Fruit fly (Drosophila melanogaster) whole organism, embryonic: ENCODE measurements around the gene CG10254.

Experiments used
- ATbp ChIP-seq: fragments of 200-800 bp; sonication (Bioruptor generic); optimal IDR thresholded peaks from 2 replicates; lab custom pipeline; 2017; ENCODE audit warnings: missing biosample characterization, mild to moderate bottlenecking, missing genetic modification characterization, missing genetic modification reagents
- Asciz ChIP-seq: fragments of 200-800 bp; sonication (Bioruptor generic); optimal IDR thresholded peaks from 2 replicates; lab custom pipeline; 2017; ENCODE audit warnings: missing biosample characterization, mild to moderate bottlenecking, missing genetic modification characterization, missing genetic modification reagents
- CG10267 ChIP-seq: fragments of 200-800 bp; sonication (Bioruptor generic); optimal IDR thresholded peaks from 2 replicates; lab custom pipeline; 2018; ENCODE audit warnings: missing biosample characterization, mild to moderate bottlenecking, missing genetic modification characterization, moderate library complexity
- CG10462 ChIP-seq: fragments of 200-800 bp; sonication (Bioruptor generic); optimal IDR thresholded peaks from 2 replicates; lab custom pipeline; 2016; ENCODE audit warnings: missing biosample characterization, missing genetic modification characterization
- CG11504 ChIP-seq: fragments of 200-800 bp; sonication (Bioruptor generic); optimal IDR thresholded peaks from 3 replicates; lab custom pipeline; 2019; ENCODE audit warnings: missing biosample characterization, mild to moderate bottlenecking, missing genetic modification characterization, moderate library complexity
- CG11695 ChIP-seq: fragments of 200-800 bp; sonication (Bioruptor generic); IDR thresholded peaks from 3 replicates; pipeline ENCODE4 v1.3.6; 2022; ENCODE audit warnings: missing biosample characterization, missing genetic modification characterization
- CG12219 ChIP-seq: fragments of 200-800 bp; sonication (Bioruptor generic); optimal IDR thresholded peaks from 3 replicates; lab custom pipeline; 2018; ENCODE audit warnings: missing biosample characterization, mild to moderate bottlenecking, missing genetic modification characterization
- CG1233 ChIP-seq: fragments of 200-800 bp; sonication (Bioruptor generic); optimal IDR thresholded peaks from 4 replicates; lab custom pipeline; 2018; ENCODE audit warnings: missing biosample characterization, mild to moderate bottlenecking, missing genetic modification characterization
- CG14014 ChIP-seq: fragments of 200-800 bp; sonication (Bioruptor generic); IDR thresholded peaks from 2 replicates; pipeline ENCODE4 v1.3.6; 2022; ENCODE audit warnings: missing biosample characterization, missing genetic modification characterization
- CG14441 ChIP-seq: fragments of 200-800 bp; sonication (Bioruptor generic); IDR thresholded peaks from 2 replicates; pipeline ENCODE4 v1.3.6; 2022; ENCODE audit warnings: missing biosample characterization, missing genetic modification characterization
- CG14965 ChIP-seq: fragments of 200-800 bp; sonication (Bioruptor generic); optimal IDR thresholded peaks from 2 replicates; lab custom pipeline; 2016; ENCODE audit warnings: missing biosample characterization, missing genetic modification characterization, borderline replicate concordance
- CG32772 ChIP-seq: fragments of 200-800 bp; sonication (Bioruptor generic); IDR thresholded peaks from 2 replicates; pipeline ENCODE4 v1.3.6; 2022; ENCODE audit warnings: missing biosample characterization, missing genetic modification characterization
- CG3838 ChIP-seq: fragments of 200-800 bp; sonication (Bioruptor generic); optimal IDR thresholded peaks from 3 replicates; lab custom pipeline; 2016; ENCODE audit warnings: missing biosample characterization, missing genetic modification characterization
- CG4360 ChIP-seq: fragments of 200-800 bp; sonication (Bioruptor generic); IDR thresholded peaks from 2 replicates; pipeline ENCODE4 v1.3.6; 2022; ENCODE audit warnings: missing biosample characterization, missing genetic modification characterization
- CG4854 ChIP-seq: fragments of 200-800 bp; sonication (Bioruptor generic); optimal IDR thresholded peaks from 2 replicates; lab custom pipeline; 2016; ENCODE audit warnings: missing biosample characterization, missing genetic modification characterization, inconsistent platforms
- CG5953 ChIP-seq: fragments of 200-800 bp; sonication (Bioruptor generic); IDR thresholded peaks from 2 replicates; pipeline ENCODE4 v1.3.6; 2022; ENCODE audit warnings: missing biosample characterization, missing genetic modification characterization
- CG6254 ChIP-seq: fragments of 200-800 bp; sonication (Bioruptor generic); optimal IDR thresholded peaks from 3 replicates; lab custom pipeline; 2017; ENCODE audit warnings: mild to moderate bottlenecking, missing biosample characterization, missing genetic modification reagents, missing genetic modification characterization
- CG6765 ChIP-seq: fragments of 200-800 bp; sonication (Bioruptor generic); optimal IDR thresholded peaks from 3 replicates; lab custom pipeline; 2017; ENCODE audit warnings: missing biosample characterization, mild to moderate bottlenecking, missing genetic modification characterization
- CG6813 ChIP-seq: fragments of 200-800 bp; sonication (Bioruptor generic); optimal IDR thresholded peaks from 2 replicates; lab custom pipeline; 2017; ENCODE audit warnings: missing biosample characterization, missing genetic modification characterization, mild to moderate bottlenecking, moderate library complexity, missing genetic modification reagents
- CG8281 ChIP-seq: fragments of 200-800 bp; sonication (Bioruptor generic); optimal IDR thresholded peaks from 2 replicates; lab custom pipeline; 2018; ENCODE audit warnings: missing biosample characterization, mild to moderate bottlenecking, missing genetic modification characterization, moderate library complexity
- CHES-1-like ChIP-seq: fragments of 200-800 bp; sonication (Bioruptor generic); optimal IDR thresholded peaks from 2 replicates; lab custom pipeline; 2016; ENCODE audit warnings: missing biosample characterization, missing genetic modification characterization
- Camta ChIP-seq: fragments of 200-800 bp; sonication (Bioruptor generic); optimal IDR thresholded peaks from 2 replicates; lab custom pipeline; 2016; ENCODE audit warnings: missing biosample characterization, missing genetic modification characterization
- E2f1 ChIP-seq: fragments of 200-800 bp; sonication (Bioruptor generic); IDR thresholded peaks from 2 replicates; pipeline ENCODE4 v1.3.6; 2022; ENCODE audit warnings: missing biosample characterization, missing genetic modification characterization
- ERR ChIP-seq: fragments of 200-800 bp; sonication (Bioruptor generic); optimal IDR thresholded peaks from 2 replicates; lab custom pipeline; 2016; ENCODE audit warnings: missing biosample characterization, missing genetic modification characterization
- HLH3B ChIP-seq: fragments of 200-800 bp; sonication (Bioruptor generic); IDR thresholded peaks from 2 replicates; pipeline ENCODE4 v1.3.6; 2022; ENCODE audit warnings: missing biosample characterization, missing genetic modification characterization
- HLH54F ChIP-seq: fragments of 200-800 bp; sonication (Bioruptor generic); optimal IDR thresholded peaks from 3 replicates; lab custom pipeline; 2016; ENCODE audit warnings: missing biosample characterization, missing genetic modification characterization
- HLHmδ ChIP-seq: fragments of 200-800 bp; sonication (Bioruptor generic); optimal IDR thresholded peaks from 2 replicates; lab custom pipeline; 2018; ENCODE audit warnings: missing biosample characterization, mild to moderate bottlenecking, missing genetic modification characterization, moderate library complexity
- Jarid2 ChIP-seq: fragments of 200-800 bp; sonication (Bioruptor generic); optimal IDR thresholded peaks from 3 replicates; lab custom pipeline; 2017; ENCODE audit warnings: mild to moderate bottlenecking, missing biosample characterization, missing genetic modification reagents, missing genetic modification characterization
- Lhr ChIP-seq: fragments of 200-800 bp; sonication (Bioruptor generic); optimal IDR thresholded peaks from 3 replicates; lab custom pipeline; 2017; ENCODE audit warnings: mild to moderate bottlenecking, missing biosample characterization, missing genetic modification reagents, missing genetic modification characterization
- MESR4 ChIP-seq: fragments of 200-800 bp; sonication (Bioruptor generic); optimal IDR thresholded peaks from 2 replicates; lab custom pipeline; 2018; ENCODE audit warnings: missing biosample characterization, mild to moderate bottlenecking, missing genetic modification characterization, moderate library complexity
- Med ChIP-seq: fragments of 200-800 bp; sonication (Bioruptor generic); peaks from one replicate; lab custom pipeline; 2016; ENCODE audit warnings: missing biosample characterization, missing genetic modification characterization, mild to moderate bottlenecking, inconsistent platforms, moderate library complexity
- Neu2 ChIP-seq: fragments of 200-800 bp; sonication (Bioruptor generic); optimal IDR thresholded peaks from 3 replicates; lab custom pipeline; 2016; ENCODE audit warnings: missing biosample characterization, missing genetic modification characterization, borderline replicate concordance
- bcd ChIP-seq: fragments of 200-800 bp; sonication (Bioruptor generic); optimal IDR thresholded peaks from 2 replicates; lab custom pipeline; 2017; ENCODE audit warnings: missing biosample characterization, mild to moderate bottlenecking, missing genetic modification characterization
- cg ChIP-seq: fragments of 200-800 bp; sonication (Bioruptor generic); optimal IDR thresholded peaks from 3 replicates; lab custom pipeline; 2019; ENCODE audit warnings: missing biosample characterization, mild to moderate bottlenecking, missing genetic modification characterization, moderate library complexity
- chinmo ChIP-seq: fragments of 200-800 bp; sonication (Bioruptor generic); IDR thresholded peaks from 4 replicates; pipeline ENCODE4 v1.3.6; 2022; ENCODE audit warnings: missing biosample characterization, missing genetic modification characterization; ENCODE audit not compliant: partially characterized antibody
- crol ChIP-seq: fragments of 200-800 bp; sonication (Bioruptor generic); IDR thresholded peaks from 2 replicates; pipeline ENCODE4 v1.3.6; 2022; ENCODE audit warnings: missing biosample characterization, missing genetic modification characterization
- dmrt99B ChIP-seq: fragments of 200-800 bp; sonication (Bioruptor generic); optimal IDR thresholded peaks from 2 replicates; lab custom pipeline; 2018; ENCODE audit warnings: missing biosample characterization, mild to moderate bottlenecking, missing genetic modification characterization, moderate library complexity
- dysf ChIP-seq: fragments of 200-800 bp; sonication (Bioruptor generic); IDR thresholded peaks from 3 replicates; pipeline ENCODE4 v1.3.6; 2022; ENCODE audit warnings: missing biosample characterization, missing genetic modification characterization
- en ChIP-seq: fragments of 200-800 bp; sonication (Bioruptor generic); optimal IDR thresholded peaks from 2 replicates; lab custom pipeline; 2016; ENCODE audit warnings: missing biosample characterization, missing genetic modification characterization
- fd64A ChIP-seq: fragments of 200-800 bp; sonication (Bioruptor generic); optimal IDR thresholded peaks from 3 replicates; lab custom pipeline; 2018; ENCODE audit warnings: missing biosample characterization, mild to moderate bottlenecking, missing genetic modification characterization
- grn ChIP-seq: fragments of 200-800 bp; sonication (Bioruptor generic); optimal IDR thresholded peaks from 3 replicates; lab custom pipeline; 2017; ENCODE audit warnings: missing biosample characterization, missing genetic modification characterization
- h ChIP-seq: fragments of >200 bp; optimal IDR thresholded peaks from 2 replicates; lab custom pipeline; 2017
- kni ChIP-seq: fragments of 200-800 bp; sonication (Bioruptor generic); optimal IDR thresholded peaks from 3 replicates; lab custom pipeline; 2017; ENCODE audit warnings: mild to moderate bottlenecking, missing biosample characterization, missing genetic modification reagents, missing genetic modification characterization
- nerfin-1 ChIP-seq: fragments of 200-800 bp; sonication (Bioruptor generic); optimal IDR thresholded peaks from 3 replicates; lab custom pipeline; 2019; ENCODE audit warnings: missing biosample characterization, mild to moderate bottlenecking, missing genetic modification characterization, moderate library complexity
- org-1 ChIP-seq: fragments of 200-800 bp; sonication (Bioruptor generic); optimal IDR thresholded peaks from 2 replicates; lab custom pipeline; 2017; ENCODE audit warnings: missing biosample characterization, missing genetic modification characterization
- pum ChIP-seq: fragments of 200-800 bp; sonication (Bioruptor generic); optimal IDR thresholded peaks from 2 replicates; lab custom pipeline; 2016; ENCODE audit warnings: missing biosample characterization, missing genetic modification characterization
- run ChIP-seq: fragments of 200-800 bp; sonication (Bioruptor generic); optimal IDR thresholded peaks from 3 replicates; lab custom pipeline; 2018; ENCODE audit warnings: missing biosample characterization, mild to moderate bottlenecking, missing genetic modification characterization
- sim ChIP-seq: fragments of 200-800 bp; sonication (Bioruptor generic); IDR thresholded peaks from 2 replicates; pipeline ENCODE4 v1.3.6; 2022; ENCODE audit warnings: missing biosample characterization, missing genetic modification characterization
- tap ChIP-seq: fragments of 200-800 bp; optimal IDR thresholded peaks from 3 replicates; lab custom pipeline; 2019; ENCODE audit warnings: missing biosample characterization, mild to moderate bottlenecking, missing genetic modification characterization, moderate library complexity

The CG10254 gene

DNA sequence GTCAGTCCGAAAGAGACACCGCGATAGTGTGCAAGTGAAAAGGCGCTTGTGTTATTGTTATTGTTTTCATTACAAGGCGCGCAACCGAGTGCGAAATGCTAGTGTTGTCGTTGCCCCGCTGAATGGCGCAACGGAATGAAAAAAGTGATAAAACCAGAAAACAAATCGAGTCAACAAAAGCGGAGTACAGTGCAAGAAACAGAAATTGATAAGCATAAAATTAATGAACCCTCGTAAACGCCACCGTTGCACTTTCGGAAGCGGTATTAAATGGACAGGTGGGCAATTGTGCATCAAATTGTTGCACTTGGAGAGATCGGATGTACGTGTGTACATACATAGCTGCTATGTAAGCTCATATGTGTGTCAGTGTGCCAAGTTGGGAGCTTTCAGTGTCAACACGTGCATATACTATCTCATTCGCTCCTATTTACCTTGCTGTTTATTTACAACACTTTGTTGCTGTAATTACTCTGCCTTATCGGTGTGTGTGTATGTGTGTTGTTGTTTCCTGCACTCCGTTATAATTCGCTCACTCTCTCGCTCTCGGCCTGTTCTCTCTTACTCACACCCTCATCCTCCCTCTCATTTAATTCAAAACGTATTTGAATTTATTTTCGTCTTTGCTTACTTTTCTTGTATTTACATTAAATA lies 28.7 kb upstream of the CG10254 start (continued):
- TF ChIP-seq MESR4 (no peak), chinmo (GFP tag; lab: Robert Waterston, UW) (peak; percentile 76; the same call in 1 of the 4 replicates), HLHmδ (GFP tag; lab: Kevin White, UChicago) (peak; percentile 36), Asciz (GFP tag; lab: Kevin White, UChicago) (peak; percentile 96), Camta (peak; percentile 49), org-1 (GFP tag; lab: Kevin White, UChicago) (peak; percentile 46), Jarid2 (GFP tag; lab: Kevin White, UChicago) (peak; percentile 38), CG6813 (peak; percentile 78), pum (GFP tag; lab: Kevin White, UChicago) (peak; percentile 10), CG32772 (GFP tag; lab: Robert Waterston, UW) (no peak), CG14965 (GFP tag; lab: Kevin White, UChicago) (peak; percentile 63), CG11504 (tag; lab: Kevin White, UChicago) (peak; percentile 73), tap (tag; lab: Kevin White, UChicago) (peak; percentile 76), CG10462 (peak; percentile 21), dmrt99B (tag; lab: Kevin White, UChicago) (peak; percentile 53), CG3838 (GFP tag; lab: Kevin White, UChicago) (no peak), CG6765 (GFP tag; lab: Kevin White, UChicago) (peak; percentile 65), CG11695 (GFP tag; lab: Robert Waterston, UW) (peak; percentile 44; the same call in 1 of the 3 replicates), CG10267 (tag; lab: Kevin White, UChicago) (peak; percentile 11), h (lab: Kevin White, UChicago) (no peak), en (GFP tag; lab: Kevin White, UChicago) (no peak), CG5953 (GFP tag; lab: Robert Waterston, UW) (peak; percentile 54; the same call in 1 of the 2 replicates), CG4360 (GFP tag; lab: Robert Waterston, UW) (peak; percentile 69), nerfin-1 (tag; lab: Kevin White, UChicago) (peak; percentile 54), CG8281 (tag; lab: Kevin White, UChicago) (peak; percentile 52), CG14441 (peak; percentile 43; the same call in 1 of the 2 replicates), CHES-1-like (GFP tag; lab: Kevin White, UChicago) (peak; percentile 6), Neu2 (GFP tag; lab: Kevin White, UChicago) (no peak), crol (GFP tag; lab: Robert Waterston, UW) (0 out of 2 replicates have a peak, but pooled peaks have one; percentile 3), kni (GFP tag; lab: Kevin White, UChicago) (peak; percentile 70), CG6254 (peak; percentile 71), grn (GFP tag; lab: Kevin White, UChicago) (peak; percentile 71), bcd (peak; percentile 61), ATbp (GFP tag; lab: Kevin White, UChicago) (peak; percentile 93), cg (GFP tag; lab: Kevin White, UChicago) (peak; percentile 63), E2f1 (GFP tag; lab: Robert Waterston, UW) (no peak), sim (peak; percentile 72), fd64A (GFP tag; lab: Kevin White, UChicago) (peak; percentile 85), Med (GFP tag; lab: Kevin White, UChicago) (peak; percentile 97), HLH3B (peak; percentile 82; the same call in 1 of the 2 replicates), dysf (GFP tag; lab: Robert Waterston, UW) (peak; percentile 42; the same call in 1 of the 3 replicates), CG1233 (GFP tag; lab: Kevin White, UChicago) (peak; percentile 36), Lhr (no peak), run (tag; lab: Kevin White, UChicago) (peak; percentile 43), CG12219 (GFP tag; lab: Kevin White, UChicago) (peak; percentile 14), HLH54F (no peak), CG4854 (GFP tag; lab: Kevin White, UChicago) (peak; percentile 37), CG14014 (GFP tag; lab: Robert Waterston, UW) (peak; percentile 40; the same call in 1 of the 2 replicates), ERR (GFP tag; lab: Kevin White, UChicago) (no peak)
